Fruit fly (Drosophila melanogaster): ENCODE data around the gene Trs33.

Gene Trs33

DNA sequence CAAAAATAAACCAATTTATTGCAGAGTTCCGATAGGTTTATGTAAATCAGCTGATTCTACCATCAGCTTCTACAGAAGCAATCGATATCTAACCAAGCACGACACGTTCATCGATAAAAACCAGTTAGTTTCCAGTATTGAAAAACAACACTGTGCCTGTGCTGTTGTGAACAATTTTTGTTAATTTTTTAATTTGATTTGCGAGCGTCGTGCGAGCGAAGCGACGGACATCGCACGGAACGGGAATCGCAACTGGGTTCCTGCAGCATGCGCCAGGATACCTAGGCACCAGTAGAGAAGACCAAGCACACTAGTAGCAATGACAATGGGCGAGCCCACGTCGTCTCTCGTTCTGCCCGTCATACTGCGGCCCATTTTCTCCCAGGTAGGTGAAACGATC lies 21.0 kb upstream of the Trs33 start, which contains the start of the genes Ccm3 and CG6136 (continued):
- TF ChIP-seq CG15601 (tag; optimal IDR thresholded peaks at IDR 0.05) (no peak), CG13775 (GFP tag; optimal IDR thresholded peaks at IDR 0.05) (no peak), fru (optimal IDR thresholded peaks at IDR 0.05) (no peak), Scr (GFP tag; IDR thresholded peaks at IDR 0.05; ENCODE audit: partially characterized antibody) (peak; percentile 91), Gsc (GFP tag; IDR thresholded peaks at IDR 0.05) (no peak), CG33213 (GFP tag; optimal IDR thresholded peaks at IDR 0.05) (no peak), CG14965 (GFP tag; optimal IDR thresholded peaks at IDR 0.05; ENCODE audit: borderline replicate concordance) (no peak), Fer2 (tag; optimal IDR thresholded peaks at IDR 0.05) (no peak), Ets65A (GFP tag) (peak; percentile 94), cad (GFP tag; optimal IDR thresholded peaks at IDR 0.05) (no peak), ham (GFP tag; IDR thresholded peaks at IDR 0.05) (no peak), CG14860 (GFP tag; IDR thresholded peaks at IDR 0.05; ENCODE audit: partially characterized antibody) (peak; percentile 90), zfh2 (GFP tag; optimal IDR thresholded peaks at IDR 0.05) (peak; percentile 48), CG16779 (GFP tag; IDR thresholded peaks at IDR 0.05) (no peak), tx (GFP tag; optimal IDR thresholded peaks at IDR 0.05) (peak; percentile 50), Side (GFP tag; optimal IDR thresholded peaks at IDR 0.05) (peak; percentile 59), gro (GFP tag; optimal IDR thresholded peaks at IDR 0.05) (peak; percentile 78), CG7745 (tag; optimal IDR thresholded peaks at IDR 0.05) (no peak), slbo (GFP tag; IDR thresholded peaks at IDR 0.05) (peak; percentile 56; the same call in 1 of the 2 replicates), CG10565 (GFP tag; optimal IDR thresholded peaks at IDR 0.05) (no peak), Abd-B (GFP tag; optimal IDR thresholded peaks at IDR 0.05) (no peak), Elba2 (GFP tag; optimal IDR thresholded peaks at IDR 0.05) (peak; percentile 35), stwl (tag; optimal IDR thresholded peaks at IDR 0.05) (peak; percentile 80), Neu2 (GFP tag; optimal IDR thresholded peaks at IDR 0.05; ENCODE audit: borderline replicate concordance) (peak; percentile 23), kni (GFP tag; optimal IDR thresholded peaks at IDR 0.05) (no peak), ftz-f1 (GFP tag; optimal IDR thresholded peaks at IDR 0.05) (no peak), Aef1 (GFP tag; IDR thresholded peaks at IDR 0.05) (no peak), CG17612 (GFP tag; IDR thresholded peaks at IDR 0.05) (no peak), CG4854 (GFP tag; optimal IDR thresholded peaks at IDR 0.05) (peak; percentile 33), CG1233 (GFP tag; optimal IDR thresholded peaks at IDR 0.05) (no peak), knrl (GFP tag; IDR thresholded peaks at IDR 0.05; ENCODE audit: partially characterized antibody) (peak; percentile 89), CG33557 (GFP tag; optimal IDR thresholded peaks at IDR 0.05) (no peak), MESR4 (GFP tag; optimal IDR thresholded peaks at IDR 0.05) (peak; percentile 86), CG17912 (GFP tag; optimal IDR thresholded peaks at IDR 0.05) (no peak), CoRest (tag; optimal IDR thresholded peaks at IDR 0.05) (no peak), bab2 (GFP tag; optimal IDR thresholded peaks at IDR 0.05) (peak; percentile 34), CG2199 (GFP tag; IDR thresholded peaks at IDR 0.05) (no peak), CG18619 (GFP tag; optimal IDR thresholded peaks at IDR 0.05) (peak; percentile 11), bowl (GFP tag; IDR thresholded peaks at IDR 0.05) (no peak), CG9727 (GFP tag; optimal IDR thresholded peaks at IDR 0.05) (peak; percentile 25), Jarid2 (GFP tag; optimal IDR thresholded peaks at IDR 0.05) (no peak), fd96Cb (tag; optimal IDR thresholded peaks at IDR 0.05) (no peak), fu2 (GFP tag; optimal IDR thresholded peaks at IDR 0.05) (no peak), CG4360 (GFP tag; IDR thresholded peaks at IDR 0.05) (no peak), NFAT (GFP tag; IDR thresholded peaks at IDR 0.05) (peak; percentile 61; the same call in 1 of the 2 replicates), CG17802 (tag; optimal IDR thresholded peaks at IDR 0.05) (no peak), Awh (GFP tag; IDR thresholded peaks at IDR 0.05) (no peak), H15 (GFP tag; IDR thresholded peaks at IDR 0.05) (peak; percentile 40; the same call in 1 of the 3 replicates), CG18011 (GFP tag; optimal IDR thresholded peaks at IDR 0.05) (no peak), B-H1 (GFP tag; IDR thresholded peaks at IDR 0.05) (no peak), CG9932 (GFP tag; IDR thresholded peaks at IDR 0.05) (peak; percentile 81), CG6813 (GFP tag; optimal IDR thresholded peaks at IDR 0.05) (no peak)

Data from whole organism, embryonic.